Fruit fly (Drosophila melanogaster): ENCODE data around the gene BI-1.

BI-1 gene

dm6 chr3L:8303912-8304311 is 4.8 kb downstream of the BI-1 start, which contains the start of the genes CG7194 and Sbp2 (continued):
- TF ChIP-seq CG15601 (tag; optimal IDR thresholded peaks at IDR 0.05), result no peak
- no peak for TF ChIP-seq CG12659 (GFP tag; optimal IDR thresholded peaks at IDR 0.05)
- TF ChIP-seq nom (GFP tag; optimal IDR thresholded peaks at IDR 0.05), result peak; percentile 1
- TF ChIP-seq CkIIα-i1 (GFP tag; IDR thresholded peaks at IDR 0.05), result no peak
- no peak for TF ChIP-seq BtbVII (GFP tag; optimal IDR thresholded peaks at IDR 0.05)
- TF ChIP-seq CG10209 (GFP tag; optimal IDR thresholded peaks at IDR 0.05), result no peak
- TF ChIP-seq CoRest (tag; optimal IDR thresholded peaks at IDR 0.05), result no peak
- 0 out of 2 replicates have a peak, but pooled peaks have one; percentile 17 for TF ChIP-seq CG13287 (GFP tag; IDR thresholded peaks at IDR 0.05; ENCODE audit: partially characterized antibody)
- no peak for TF ChIP-seq Fer2 (tag; optimal IDR thresholded peaks at IDR 0.05)
- TF ChIP-seq BEAF-32 (GFP tag; optimal IDR thresholded peaks at IDR 0.05), result peak; percentile 32
- no peak for TF ChIP-seq CG4730 (GFP tag; IDR thresholded peaks at IDR 0.05)
- TF ChIP-seq mld (GFP tag; IDR thresholded peaks at IDR 0.05; ENCODE audit: partially characterized antibody), result no peak
- no peak for TF ChIP-seq CG14050 (GFP tag; IDR thresholded peaks at IDR 0.05)
- no peak for TF ChIP-seq ind (GFP tag; optimal IDR thresholded peaks at IDR 0.05)
- no peak for TF ChIP-seq Asciz (GFP tag; optimal IDR thresholded peaks at IDR 0.05)
- TF ChIP-seq unc-4 (GFP tag; IDR thresholded peaks at IDR 0.05; ENCODE audit: partially characterized antibody), result no peak
- no peak for TF ChIP-seq slou (GFP tag; optimal IDR thresholded peaks at IDR 0.05)
- no peak for TF ChIP-seq insv (GFP tag; optimal IDR thresholded peaks at IDR 0.05)
- no peak for TF ChIP-seq esg (GFP tag; conservative IDR thresholded peaks at IDR 0.05)
- no peak for TF ChIP-seq CG18599 (GFP tag; optimal IDR thresholded peaks at IDR 0.05)
- no peak for TF ChIP-seq CG10565 (GFP tag; optimal IDR thresholded peaks at IDR 0.05)
- TF ChIP-seq prd (optimal IDR thresholded peaks at IDR 0.05), result no peak
- no peak for TF ChIP-seq prd (GFP tag; IDR thresholded peaks at IDR 0.05)
- TF ChIP-seq NfI (GFP tag; optimal IDR thresholded peaks at IDR 0.05), result no peak
- TF ChIP-seq Lim3 (GFP tag; IDR thresholded peaks at IDR 0.05), result no peak
- no peak for TF ChIP-seq Fer3 (tag; optimal IDR thresholded peaks at IDR 0.05)
- no peak for TF ChIP-seq CG7745 (tag; optimal IDR thresholded peaks at IDR 0.05)
- no peak for TF ChIP-seq CG12391 (tag; optimal IDR thresholded peaks at IDR 0.05)
- no peak for TF ChIP-seq CG15011 (GFP tag; optimal IDR thresholded peaks at IDR 0.05)
- TF ChIP-seq CG4282 (GFP tag; optimal IDR thresholded peaks at IDR 0.05), result no peak
- no peak for TF ChIP-seq CG17802 (tag; optimal IDR thresholded peaks at IDR 0.05)
- TF ChIP-seq jumu (GFP tag; optimal IDR thresholded peaks at IDR 0.05), result no peak
- no peak for TF ChIP-seq CG9727 (GFP tag; optimal IDR thresholded peaks at IDR 0.05)
- no peak for TF ChIP-seq ERR (GFP tag; optimal IDR thresholded peaks at IDR 0.05)
- no peak for TF ChIP-seq CG11398 (GFP tag; optimal IDR thresholded peaks at IDR 0.05)
- no peak for TF ChIP-seq amos (GFP tag; IDR thresholded peaks at IDR 0.05; ENCODE audit: partially characterized antibody)
- TF ChIP-seq CTCF (GFP tag; optimal IDR thresholded peaks at IDR 0.05), result peak; percentile 47
- no peak for TF ChIP-seq nerfin-2 (GFP tag; IDR thresholded peaks at IDR 0.05; ENCODE audit: partially characterized antibody)
- no peak for TF ChIP-seq CG5180 (GFP tag; optimal IDR thresholded peaks at IDR 0.05)
- no peak for TF ChIP-seq CG16863 (GFP tag; optimal IDR thresholded peaks at IDR 0.05)
- TF ChIP-seq Dip3 (GFP tag; optimal IDR thresholded peaks at IDR 0.05), result no peak
- TF ChIP-seq B-H2 (GFP tag; optimal IDR thresholded peaks at IDR 0.05), result no peak
- peak; percentile 23 for TF ChIP-seq zfh2 (GFP tag; optimal IDR thresholded peaks at IDR 0.05)
- TF ChIP-seq CG13424 (tag; optimal IDR thresholded peaks at IDR 0.05), result no peak
- no peak for TF ChIP-seq CG2889 (GFP tag; IDR thresholded peaks at IDR 0.05)
- no peak for TF ChIP-seq Bdp1 (GFP tag; optimal IDR thresholded peaks at IDR 0.05)
- no peak for TF ChIP-seq gsb-n (tag; optimal IDR thresholded peaks at IDR 0.05)
- no peak for TF ChIP-seq twi (tag; optimal IDR thresholded peaks at IDR 0.05)
- no peak for TF ChIP-seq Hmr (GFP tag; optimal IDR thresholded peaks at IDR 0.05)
- no peak for TF ChIP-seq Doc3 (GFP tag; IDR thresholded peaks at IDR 0.05; ENCODE audit: partially characterized antibody)
- TF ChIP-seq Gsc (GFP tag; IDR thresholded peaks at IDR 0.05), result no peak
